Worm (Caenorhabditis elegans) whole organism, young adult: Measurements from ENCODE around the gene clec-233.
A peak's percentile ranks its signal among the peaks of the same experiment; 100 is the strongest.

Experiments used
- B0261.1 ChIP-seq: sonication (generic microtip); optimal IDR thresholded peaks from 2 replicates; lab custom pipeline; 2016; ENCODE audit warnings: mild to moderate bottlenecking, missing genetic modification characterization, moderate library complexity, missing compliant biosample characterization
- C06A6.2 ChIP-seq: fragments of 200-800 bp; sonication (Bioruptor generic); conservative IDR thresholded peaks from 2 replicates; pipeline ENCODE4 v1.3.6; 2022; ENCODE audit warnings: missing genetic modification characterization, missing compliant biosample characterization
- D2030.7 ChIP-seq: fragments of 200-800 bp; sonication (Bioruptor generic); IDR thresholded peaks from 2 replicates; pipeline ENCODE4 v1.3.6; 2022; ENCODE audit warnings: missing genetic modification reagents, missing genetic modification characterization, missing compliant biosample characterization
- F39B2.1 ChIP-seq: fragments of 200-800 bp; sonication (Bioruptor generic); IDR thresholded peaks from 2 replicates; pipeline ENCODE4 v1.3.6; 2022; ENCODE audit warnings: missing genetic modification reagents, missing genetic modification characterization, missing compliant biosample characterization
- F55B11.4 ChIP-seq: sonication (generic microtip); optimal IDR thresholded peaks from 2 replicates; lab custom pipeline; 2016; ENCODE audit warnings: missing compliant biosample characterization, missing genetic modification characterization, borderline replicate concordance; ENCODE audit not compliant: insufficient read depth
- F57A8.1 ChIP-seq: fragments of 200-800 bp; sonication (Bioruptor generic); optimal IDR thresholded peaks from 2 replicates; lab custom pipeline; 2018; ENCODE audit warnings: mild to moderate bottlenecking, missing genetic modification characterization, moderate library complexity, missing compliant biosample characterization
- K12H6.12 ChIP-seq: fragments of 200-800 bp; sonication (Bioruptor generic); optimal IDR thresholded peaks from 2 replicates; lab custom pipeline; 2018; ENCODE audit warnings: mild to moderate bottlenecking, missing genetic modification characterization, missing compliant biosample characterization
- T26A5.8 ChIP-seq: sonication (generic microtip); optimal IDR thresholded peaks from 2 replicates; lab custom pipeline; 2016; ENCODE audit warnings: missing genetic modification characterization, missing compliant biosample characterization
- Y95B8A.8 ChIP-seq: fragments of 200-800 bp; sonication (Bioruptor generic); IDR thresholded peaks from 2 replicates; pipeline ENCODE4 v1.3.6; 2022; ENCODE audit warnings: missing genetic modification reagents, missing genetic modification characterization, missing compliant biosample characterization
- akir-1 ChIP-seq: fragments of 200-800 bp; sonication (Bioruptor generic); optimal IDR thresholded peaks from 2 replicates; lab custom pipeline; 2018; ENCODE audit warnings: mild to moderate bottlenecking, missing genetic modification characterization, moderate library complexity, missing compliant biosample characterization
- aptf-2 ChIP-seq: fragments of 200-800 bp; sonication (Bioruptor generic); conservative IDR thresholded peaks from 2 replicates; pipeline ENCODE4 v1.3.6; 2022; ENCODE audit warnings: missing genetic modification reagents, missing genetic modification characterization, missing compliant biosample characterization
- attf-5 ChIP-seq: fragments of 200-800 bp; sonication (Bioruptor generic); optimal IDR thresholded peaks from 2 replicates; lab custom pipeline; 2018; ENCODE audit warnings: mild to moderate bottlenecking, missing genetic modification characterization, missing compliant biosample characterization
- attf-6 ChIP-seq: fragments of 200-800 bp; sonication (Bioruptor generic); IDR thresholded peaks from 2 replicates; pipeline ENCODE4 v1.3.6; 2022; ENCODE audit warnings: missing genetic modification reagents, missing genetic modification characterization, missing compliant biosample characterization
- ceh-58 ChIP-seq: fragments of 200-800 bp; sonication (Bioruptor generic); IDR thresholded peaks from 2 replicates; pipeline ENCODE4 v1.3.6; 2022; ENCODE audit warnings: missing genetic modification characterization, missing compliant biosample characterization
- ceh-79 ChIP-seq: sonication (generic microtip); optimal IDR thresholded peaks from 2 replicates; lab custom pipeline; 2017; ENCODE audit warnings: mild to moderate bottlenecking, missing genetic modification characterization, missing compliant biosample characterization
- egl-18 ChIP-seq: fragments of 200-800 bp; sonication (Bioruptor generic); IDR thresholded peaks from 2 replicates; pipeline ENCODE4 v1.3.6; 2022; ENCODE audit warnings: missing genetic modification reagents, missing genetic modification characterization, missing compliant biosample characterization
- egl-44 ChIP-seq: fragments of 200-800 bp; sonication (Bioruptor generic); IDR thresholded peaks from 2 replicates; pipeline ENCODE4 v1.3.6; 2022; ENCODE audit warnings: missing genetic modification reagents, missing genetic modification characterization, missing compliant biosample characterization
- gei-17 ChIP-seq: fragments of 200-800 bp; sonication (Bioruptor generic); optimal IDR thresholded peaks from 2 replicates; lab custom pipeline; 2018; ENCODE audit warnings: mild to moderate bottlenecking, missing genetic modification characterization, missing compliant biosample characterization
- hlh-12 ChIP-seq: sonication (generic microtip); optimal IDR thresholded peaks from 2 replicates; lab custom pipeline; 2016; ENCODE audit warnings: missing genetic modification characterization, missing compliant biosample characterization
- hlh-26 ChIP-seq: fragments of 200-800 bp; sonication (Bioruptor generic); conservative IDR thresholded peaks from 2 replicates; pipeline ENCODE4 v1.3.6; 2022; ENCODE audit warnings: missing genetic modification reagents, missing genetic modification characterization, missing compliant biosample characterization
- hmg-1.2 ChIP-seq: fragments of 200-800 bp; sonication (Bioruptor generic); IDR thresholded peaks from 2 replicates; pipeline ENCODE4 v1.3.6; 2022; ENCODE audit warnings: missing genetic modification reagents, missing genetic modification characterization, missing compliant biosample characterization
- madf-10 ChIP-seq: sonication (generic microtip); optimal IDR thresholded peaks from 2 replicates; lab custom pipeline; 2016; ENCODE audit warnings: mild to moderate bottlenecking, missing genetic modification characterization, missing compliant biosample characterization
- madf-3 ChIP-seq: fragments of 200-800 bp; sonication (Bioruptor generic); IDR thresholded peaks from 2 replicates; pipeline ENCODE4 v1.3.6; 2022; ENCODE audit warnings: missing genetic modification reagents, missing genetic modification characterization, missing compliant biosample characterization
- nhr-120 ChIP-seq: fragments of 200-800 bp; sonication (Bioruptor generic); IDR thresholded peaks from 2 replicates; pipeline ENCODE4 v1.3.6; 2022; ENCODE audit warnings: missing genetic modification characterization, missing compliant biosample characterization
- nhr-80 ChIP-seq: sonication (generic microtip); optimal IDR thresholded peaks from 2 replicates; lab custom pipeline; 2016; ENCODE audit warnings: missing genetic modification characterization, missing compliant biosample characterization
- rcor-1 ChIP-seq: fragments of 200-800 bp; sonication (Bioruptor generic); IDR thresholded peaks from 2 replicates; pipeline ENCODE4 v1.3.6; 2022; ENCODE audit warnings: missing genetic modification reagents, missing genetic modification characterization, missing compliant biosample characterization
- rpc-1 ChIP-seq, 2 experiments: fragments of 150-350 bp in 1 of 2; sonication (generic microtip) in 1 of 2; optimal IDR thresholded peaks; 2 replicates each; lab custom pipeline; 2014 to 2018; ENCODE audit warnings: missing biosample characterization in 1 of 2, missing genetic modification characterization in 1 of 2, missing genetic modification reagents in 1 of 2, missing genotype in 1 of 2
- sdz-38 ChIP-seq: sonication (generic microtip); optimal IDR thresholded peaks from 2 replicates; lab custom pipeline; 2016; ENCODE audit warnings: missing genotype, missing genetic modification characterization, missing compliant biosample characterization
- snpc-3.4 ChIP-seq: sonication (generic microtip); optimal IDR thresholded peaks from 2 replicates; lab custom pipeline; 2017; ENCODE audit warnings: missing genetic modification characterization, mild to moderate bottlenecking, missing compliant biosample characterization, antibody characterized with exemption, moderate library complexity, missing genotype, missing genetic modification reagents
- snpc-4 ChIP-seq, 5 experiments: fragments of 150-350 bp in 1 of 5; sonication (generic microtip) in 4 of 5; optimal IDR thresholded peaks; 2 replicates each; lab custom pipeline; 2014 to 2018; ENCODE audit warnings: missing genetic modification characterization in 5 of 5, missing biosample characterization in 3 of 5, antibody characterized with exemption in 2 of 5, mild to moderate bottlenecking in 2 of 5, missing compliant biosample characterization in 2 of 5, missing genotype in 2 of 5, moderate library complexity in 2 of 5, missing genetic modification reagents in 1 of 5
- somi-1 ChIP-seq: fragments of 200-800 bp; sonication (Bioruptor generic); optimal IDR thresholded peaks from 2 replicates; lab custom pipeline; 2018; ENCODE audit warnings: mild to moderate bottlenecking, missing genetic modification characterization, missing compliant biosample characterization
- sptf-2 ChIP-seq: fragments of 200-800 bp; sonication (Bioruptor generic); optimal IDR thresholded peaks from 2 replicates; lab custom pipeline; 2018; ENCODE audit warnings: mild to moderate bottlenecking, missing genetic modification characterization, missing compliant biosample characterization
- tbp1 ChIP-seq: fragments of 200-800 bp; sonication (Bioruptor generic); optimal IDR thresholded peaks from 2 replicates; lab custom pipeline; 2018; ENCODE audit warnings: mild to moderate bottlenecking, missing genetic modification characterization, missing compliant biosample characterization
- unc-62 ChIP-seq: fragments of 150-350 bp; optimal IDR thresholded peaks from 2 replicates; lab custom pipeline; 2014; ENCODE audit warnings: missing biosample characterization, missing genetic modification reagents, missing genetic modification characterization
- zim-3 ChIP-seq: sonication (generic microtip); optimal IDR thresholded peaks from 2 replicates; lab custom pipeline; 2017; ENCODE audit warnings: mild to moderate bottlenecking, missing genetic modification characterization, moderate library complexity, missing compliant biosample characterization
- ztf-26 ChIP-seq: sonication (generic microtip); optimal IDR thresholded peaks from 2 replicates; lab custom pipeline; 2017; ENCODE audit warnings: missing genetic modification characterization, missing compliant biosample characterization
- ztf-3 ChIP-seq: fragments of 200-800 bp; sonication (Bioruptor generic); optimal IDR thresholded peaks from 2 replicates; lab custom pipeline; 2018; ENCODE audit warnings: mild to moderate bottlenecking, missing genetic modification characterization, missing compliant biosample characterization
- ztf-6 ChIP-seq: fragments of 200-800 bp; sonication (Bioruptor generic); IDR thresholded peaks from 2 replicates; pipeline ENCODE4 v1.3.6; 2022; ENCODE audit warnings: missing genetic modification reagents, missing genetic modification characterization, missing compliant biosample characterization

Gene clec-233

DNA sequence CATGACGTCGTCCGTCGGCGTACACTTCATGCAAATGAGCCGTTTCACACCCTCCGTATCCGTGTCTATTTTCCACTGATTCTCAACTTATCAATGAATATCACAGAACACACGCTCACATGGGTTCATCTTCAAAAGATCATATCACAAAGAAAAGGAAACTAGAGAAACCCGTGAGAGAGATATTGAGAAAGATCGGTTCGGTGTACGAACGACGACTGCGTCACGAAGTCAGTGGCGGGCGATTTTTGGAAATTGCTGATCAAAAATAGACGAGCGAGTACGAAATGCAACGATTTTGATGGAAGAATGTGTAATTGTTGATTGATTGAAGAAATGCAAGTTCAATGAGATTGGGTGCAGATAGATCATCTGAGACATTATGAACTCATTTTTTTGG is 20.4 kb upstream of the clec-233 start:
- TF ChIP-seq F57A8.1 (no peak), ceh-58 (no peak), ztf-26 (peak; percentile 65), C06A6.2 (GFP tag; lab: Robert Waterston, UW) (peak; percentile 58; the same call in 1 of the 2 replicates), somi-1 (GFP tag; lab: Kevin White, UChicago) (peak; percentile 30)

DNA sequence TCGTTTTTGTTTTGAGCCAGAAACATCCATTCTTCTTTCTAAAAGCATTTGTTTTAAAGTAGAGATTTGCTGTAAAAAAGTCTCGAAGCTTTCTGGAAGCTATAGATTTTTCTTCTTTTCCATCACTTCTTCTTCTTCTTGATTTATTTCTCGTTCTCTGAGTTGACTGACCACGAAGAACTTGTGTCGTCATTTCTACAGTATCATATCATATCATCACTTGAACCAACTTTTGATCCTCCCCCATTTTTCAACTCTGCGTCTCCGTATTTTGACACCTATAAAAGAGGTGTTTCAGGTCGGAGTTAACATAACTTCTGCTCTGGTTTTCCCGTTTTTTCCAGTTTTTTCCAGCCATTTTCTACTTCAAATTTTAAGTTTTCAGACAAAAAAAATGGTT is 19.2 kb upstream of the clec-233 start, which contains the start of gene F11A5.9:
Gene F11A5.9, plus strand, starts transcription at position 386 of the 400 bp plus-strand sequence.
- TF ChIP-seq ceh-79 (tag; lab: Kevin White, UChicago) (no peak), ztf-3 (GFP tag; lab: Kevin White, UChicago) (no peak), gei-17 (GFP tag; lab: Kevin White, UChicago) (no peak), tbp1 (GFP tag; lab: Kevin White, UChicago) (no peak), madf-10 (tag; lab: Kevin White, UChicago) (no peak), egl-18 (GFP tag; lab: Robert Waterston, UW) (no peak), zim-3 (no peak), attf-5 (GFP tag; lab: Kevin White, UChicago) (no peak), K12H6.12 (no peak), sptf-2 (GFP tag; lab: Kevin White, UChicago) (no peak), unc-62 (GFP tag; lab: Kevin White, UChicago) (no peak), hlh-12 (tag; lab: Kevin White, UChicago) (no peak), madf-3 (GFP tag; lab: Robert Waterston, UW) (no peak), rcor-1 (GFP tag; lab: Robert Waterston, UW) (no peak), D2030.7 (GFP tag; lab: Robert Waterston, UW) (no peak)

DNA sequence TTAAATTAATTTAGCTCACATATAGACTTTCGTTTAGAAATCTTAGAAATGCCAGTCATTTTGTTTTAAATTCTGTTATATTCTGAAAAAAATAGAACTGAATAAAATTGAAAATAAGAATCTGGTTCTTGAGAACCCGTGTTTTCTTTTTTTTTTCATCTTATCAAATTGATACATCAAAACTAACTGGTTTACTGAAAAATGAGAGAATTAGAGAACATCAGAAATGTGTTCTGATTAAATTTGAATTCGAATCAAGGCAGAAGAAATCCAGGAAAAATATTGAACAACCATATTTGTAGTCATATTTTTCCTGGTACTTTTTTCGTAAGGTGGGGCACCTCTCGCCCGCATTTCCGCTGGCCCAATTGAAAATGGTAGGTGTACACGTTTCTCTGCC is 15.2 kb upstream of the clec-233 start, which contains the start of gene F11A5.15:
Gene F11A5.15, minus strand, starts transcription at position 101 of the 400 bp plus-strand sequence.
- TF ChIP-seq T26A5.8 (tag; lab: Kevin White, UChicago): no peak
- no peak for TF ChIP-seq hlh-26 (GFP tag; lab: Robert Waterston, UW)
- no peak for TF ChIP-seq egl-44
- no peak for TF ChIP-seq hmg-1.2 (GFP tag; lab: Robert Waterston, UW)
- TF ChIP-seq F57A8.1: no peak
- no peak for TF ChIP-seq ztf-6 (GFP tag; lab: Robert Waterston, UW)
- TF ChIP-seq, all 124 proteins: peak for 0

DNA sequence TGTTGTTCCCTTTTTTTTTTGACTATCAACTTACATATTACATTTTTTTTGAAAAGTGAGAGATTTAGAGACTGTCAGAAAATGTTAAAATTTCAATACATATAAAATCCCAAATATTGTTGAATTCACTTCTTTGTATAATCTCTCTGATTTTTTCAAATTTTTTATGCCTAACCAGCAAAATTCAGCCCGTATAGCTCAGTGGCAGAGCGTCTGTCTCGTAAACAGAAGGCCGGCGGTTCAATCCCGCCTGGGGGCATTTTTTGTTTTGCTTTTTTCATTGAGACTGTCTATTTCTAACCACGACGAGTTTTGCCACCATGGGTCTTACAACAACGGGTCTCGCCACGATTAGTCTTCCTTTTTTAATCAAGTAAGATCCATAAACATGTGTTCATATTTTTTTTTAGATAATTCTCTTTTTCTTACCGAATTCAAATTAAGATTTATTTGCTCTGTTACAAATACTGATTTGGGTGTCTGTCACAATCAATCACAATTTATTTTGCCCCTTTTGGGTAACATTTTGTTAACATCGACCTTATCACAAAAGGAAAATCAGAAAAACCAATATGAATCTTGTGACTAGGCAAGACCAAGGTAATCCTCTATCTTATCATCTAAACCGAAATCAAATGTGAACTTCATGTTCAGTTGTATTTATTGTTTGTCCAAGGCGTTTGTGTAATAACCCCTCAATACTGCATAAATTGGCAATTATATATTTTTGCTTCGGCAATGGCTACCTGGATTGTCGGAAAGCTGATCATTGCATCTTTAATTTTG is 14.6 kb upstream of the clec-233 start, which contains the start of gene glc-1:
Gene glc-1, plus strand, starts transcription at position 663 of the 786 bp plus-strand sequence.
- TF ChIP-seq F55B11.4 (tag; lab: Kevin White, UChicago) (no peak), sdz-38 (tag; lab: Kevin White, UChicago) (no peak), akir-1 (GFP tag; lab: Kevin White, UChicago) (no peak), snpc-4 (GFP tag; optimal IDR thresholded peaks at IDR 0.05; lab: Kevin White, UChicago) (no peak), snpc-4 (tag; optimal IDR thresholded peaks at IDR 0.05; lab: Kevin White, UChicago) (peak in 1 of 4 experiments; percentile 21), attf-6 (GFP tag; lab: Robert Waterston, UW) (0 out of 2 replicates have a peak, but pooled peaks have one; percentile 27), K12H6.12 (no peak), tbp1 (GFP tag; lab: Kevin White, UChicago) (peak; percentile 74), nhr-120 (GFP tag; lab: Robert Waterston, UW) (no peak), snpc-3.4 (tag; lab: Kevin White, UChicago) (no peak), nhr-80 (tag; lab: Kevin White, UChicago) (no peak), Y95B8A.8 (GFP tag; lab: Robert Waterston, UW) (no peak), rpc-1 (optimal IDR thresholded peaks at IDR 0.05; lab: Kevin White, UChicago) (peak; percentile 29), rpc-1 (tag; optimal IDR thresholded peaks at IDR 0.05; lab: Kevin White, UChicago) (peak; percentile 74), aptf-2 (GFP tag; lab: Robert Waterston, UW) (no peak), F39B2.1 (GFP tag; lab: Robert Waterston, UW) (no peak), B0261.1 (tag; lab: Kevin White, UChicago) (peak; percentile 42)
